Worm (Caenorhabditis elegans) whole organism, L3 larva: ENCODE data around the gene F54D5.23.
A peak's percentile ranks its signal among the peaks of the same experiment; 100 is the strongest.

Experiments
- R02D3.7 ChIP-seq: fragments of 150-350 bp; optimal IDR thresholded peaks from 2 replicates; lab custom pipeline; 2014; ENCODE audit warnings: missing biosample characterization, missing genetic modification characterization
- aly-2 ChIP-seq: fragments of 150-350 bp; optimal IDR thresholded peaks from 2 replicates; lab custom pipeline; 2014; ENCODE audit warnings: missing biosample characterization, missing genetic modification characterization
- ceh-28 ChIP-seq: fragments of 150-350 bp; optimal IDR thresholded peaks from 2 replicates; lab custom pipeline; 2014; ENCODE audit warnings: missing biosample characterization, missing genetic modification reagents, missing genetic modification characterization
- ceh-82 ChIP-seq: fragments of 150-350 bp; optimal IDR thresholded peaks from 2 replicates; lab custom pipeline; 2014; ENCODE audit warnings: missing biosample characterization, missing genetic modification characterization
- daf-12 ChIP-seq: fragments of 150-350 bp; optimal IDR thresholded peaks from 2 replicates; lab custom pipeline; 2014; ENCODE audit warnings: missing biosample characterization, missing genetic modification reagents, missing genetic modification characterization
- egl-27 ChIP-seq: sonication (generic microtip); optimal IDR thresholded peaks from 4 replicates; lab custom pipeline; 2017; ENCODE audit warnings: missing biosample characterization, missing genetic modification reagents, missing genetic modification characterization
- egl-5 ChIP-seq: fragments of 150-350 bp; optimal IDR thresholded peaks from 2 replicates; lab custom pipeline; 2017; ENCODE audit warnings: missing biosample characterization, missing genetic modification reagents, missing genetic modification characterization, inconsistent platforms
- elt-2 ChIP-seq: sonication (generic microtip); optimal IDR thresholded peaks from 2 replicates; lab custom pipeline; 2016; ENCODE audit warnings: missing genetic modification reagents, mild to moderate bottlenecking, missing genetic modification characterization, missing compliant biosample characterization
- elt-3 ChIP-seq, 3 experiments: fragments of 150-350 bp in 1 of 3; sonication (generic microtip) in 2 of 3; optimal IDR thresholded peaks; 2 replicates in 2 of 3; 4 replicates in 1 of 3; lab custom pipeline; 2014 to 2017; ENCODE audit warnings: missing biosample characterization in 3 of 3, missing genetic modification characterization in 3 of 3
- fkh-10 ChIP-seq: sonication (generic microtip); optimal IDR thresholded peaks from 2 replicates; lab custom pipeline; 2017; ENCODE audit warnings: missing biosample characterization, missing genetic modification reagents, missing genetic modification characterization
- hmg-11 ChIP-seq: sonication (generic microtip); optimal IDR thresholded peaks from 2 replicates; lab custom pipeline; 2016; ENCODE audit warnings: missing genetic modification characterization, missing compliant biosample characterization
- jun-1 ChIP-seq: fragments of 150-350 bp; optimal IDR thresholded peaks from 2 replicates; lab custom pipeline; 2014; ENCODE audit warnings: missing biosample characterization, missing genetic modification reagents, missing genetic modification characterization
- lin-15B ChIP-seq: fragments of 150-350 bp; optimal IDR thresholded peaks from 2 replicates; lab custom pipeline; 2014; ENCODE audit warnings: missing biosample characterization, missing genetic modification characterization
- lin-39 ChIP-seq: fragments of 150-350 bp; optimal IDR thresholded peaks from 2 replicates; lab custom pipeline; 2018; ENCODE audit warnings: missing biosample characterization, missing genetic modification reagents, missing genetic modification characterization
- lsy-12 ChIP-seq: sonication (generic microtip); optimal IDR thresholded peaks from 2 replicates; lab custom pipeline; 2016; ENCODE audit warnings: mild to moderate bottlenecking, missing genetic modification characterization, missing compliant biosample characterization
- mdl-1 ChIP-seq: fragments of 150-350 bp; optimal IDR thresholded peaks from 2 replicates; lab custom pipeline; 2014; ENCODE audit warnings: missing biosample characterization, missing genetic modification characterization
- nfya-1 ChIP-seq: sonication (generic microtip); optimal IDR thresholded peaks from 2 replicates; lab custom pipeline; 2017; ENCODE audit warnings: missing genetic modification characterization, mild to moderate bottlenecking, missing compliant biosample characterization, antibody characterized with exemption, moderate library complexity; ENCODE audit not compliant: insufficient read depth
- nhr-11 ChIP-seq: fragments of 150-350 bp; optimal IDR thresholded peaks from 2 replicates; lab custom pipeline; 2014; ENCODE audit warnings: missing biosample characterization, missing genetic modification characterization
- nhr-23 ChIP-seq: fragments of 150-350 bp; optimal IDR thresholded peaks from 2 replicates; lab custom pipeline; 2014; ENCODE audit warnings: missing biosample characterization, missing genetic modification reagents, missing genetic modification characterization
- nhr-25 ChIP-seq: sonication (generic microtip); optimal IDR thresholded peaks from 2 replicates; lab custom pipeline; 2017; ENCODE audit warnings: missing biosample characterization, missing genetic modification characterization
- nhr-28 ChIP-seq: fragments of 150-350 bp; optimal IDR thresholded peaks from 2 replicates; lab custom pipeline; 2014; ENCODE audit warnings: missing biosample characterization, missing genetic modification characterization
- nhr-43 ChIP-seq: sonication (generic microtip); optimal IDR thresholded peaks from 2 replicates; lab custom pipeline; 2016; ENCODE audit warnings: mild to moderate bottlenecking, missing genetic modification characterization, missing compliant biosample characterization; ENCODE audit not compliant: poor library complexity, severe bottlenecking
- nhr-76 ChIP-seq: fragments of 150-350 bp; sonication (generic microtip); optimal IDR thresholded peaks from 5 replicates; lab custom pipeline; 2014; ENCODE audit warnings: missing biosample characterization, missing genetic modification characterization
- pha-4 ChIP-seq: fragments of 150-350 bp; optimal IDR thresholded peaks from 2 replicates; lab custom pipeline; 2014; ENCODE audit warnings: missing biosample characterization, missing genetic modification reagents, missing genetic modification characterization
- skn-1 ChIP-seq: fragments of 150-350 bp; optimal IDR thresholded peaks from 2 replicates; lab custom pipeline; 2014; ENCODE audit warnings: missing biosample characterization, missing genetic modification characterization
- snpc-4 ChIP-seq: fragments of 150-350 bp; optimal IDR thresholded peaks from 2 replicates; lab custom pipeline; 2014; ENCODE audit warnings: missing biosample characterization, missing genetic modification characterization
- tbx-2 ChIP-seq: sonication (generic microtip); optimal IDR thresholded peaks from 2 replicates; lab custom pipeline; 2016; ENCODE audit warnings: mild to moderate bottlenecking, missing genetic modification characterization, missing compliant biosample characterization
- unc-39 ChIP-seq: sonication (generic microtip); optimal IDR thresholded peaks from 4 replicates; lab custom pipeline; 2017; ENCODE audit warnings: missing biosample characterization, missing genetic modification characterization
- unc-62 ChIP-seq: fragments of 150-350 bp; sonication (generic microtip); optimal IDR thresholded peaks from 4 replicates; lab custom pipeline; 2014; ENCODE audit warnings: missing biosample characterization, missing genetic modification reagents, missing genetic modification characterization
- ztf-11 ChIP-seq: fragments of 150-350 bp; optimal IDR thresholded peaks from 2 replicates; lab custom pipeline; 2014; ENCODE audit warnings: missing biosample characterization, missing genetic modification characterization
- ztf-4 ChIP-seq: fragments of 150-350 bp; optimal IDR thresholded peaks from 2 replicates; lab custom pipeline; 2014; ENCODE audit warnings: missing biosample characterization, missing genetic modification characterization

The F54D5.23 gene

ce11 chrII:11535429-11535828 lies 33.7 kb downstream of the F54D5.23 start:
- TF ChIP-seq unc-39 (no peak), egl-5 (tag; lab: Kevin White, UChicago) (no peak), nfya-1 (tag; lab: Kevin White, UChicago) (no peak), ztf-11 (tag; lab: Kevin White, UChicago) (no peak), unc-62 (GFP tag; lab: Kevin White, UChicago) (no peak), nhr-43 (tag; lab: Kevin White, UChicago) (no peak), tbx-2 (tag; lab: Kevin White, UChicago) (no peak), egl-27 (tag; lab: Kevin White, UChicago) (no peak), elt-2 (tag; lab: Kevin White, UChicago) (no peak), skn-1 (tag; lab: Kevin White, UChicago) (no peak), lin-39 (tag; lab: Kevin White, UChicago) (no peak), elt-3 (tag; optimal IDR thresholded peaks at IDR 0.05; lab: Kevin White, UChicago) (no peak), nhr-25 (tag; lab: Kevin White, UChicago) (no peak)
- TF ChIP-seq, all 47 proteins: peak for 0

- TF ChIP-seq lin-15B (peak; percentile 81), elt-2 (tag; lab: Kevin White, UChicago) (peak; percentile 40), hmg-11 (tag; lab: Kevin White, UChicago) (peak; percentile 18), nfya-1 (tag; lab: Kevin White, UChicago) (peak; percentile 54), lsy-12 (tag; lab: Kevin White, UChicago) (peak; percentile 81), ceh-28 (peak; percentile 72), jun-1 (tag; lab: Kevin White, UChicago) (peak; percentile 77), lin-39 (tag; lab: Kevin White, UChicago) (peak; percentile 36), R02D3.7 (tag; lab: Kevin White, UChicago) (peak; percentile 57), ceh-82 (tag; lab: Kevin White, UChicago) (peak; percentile 67), nhr-25 (tag; lab: Kevin White, UChicago) (peak; percentile 46), snpc-4 (peak; percentile 76), ztf-4 (tag; lab: Kevin White, UChicago) (peak; percentile 18), nhr-23 (tag; lab: Kevin White, UChicago) (peak; percentile 64), tbx-2 (tag; lab: Kevin White, UChicago) (peak; percentile 47), nhr-11 (peak; percentile 2), pha-4 (tag; lab: Kevin White, UChicago) (peak; percentile 67), nhr-43 (tag; lab: Kevin White, UChicago) (peak; percentile 67), fkh-10 (peak; percentile 18)
- TF ChIP-seq, all 47 proteins: peak for 19; not testable (repeated sequence) for 28
Measured at ce11 chrII:11534429-11535099, 34.5 kb downstream of the F54D5.23 start, which contains the start of gene Y62F5A.12. Y62F5A.12 (minus strand) TSS chrII:11534479.

- TF ChIP-seq ceh-82 (tag; lab: Kevin White, UChicago) (no peak), elt-3 (tag; optimal IDR thresholded peaks at IDR 0.05; lab: Kevin White, UChicago) (no peak), lin-15B (no peak), nhr-23 (tag; lab: Kevin White, UChicago) (no peak), aly-2 (tag; lab: Kevin White, UChicago) (no peak), skn-1 (tag; lab: Kevin White, UChicago) (no peak), egl-27 (tag; lab: Kevin White, UChicago) (no peak)
Measured at ce11 chrII:11533716-11534115, 35.4 kb downstream of the F54D5.23 start, which contains the start of gene mdt-8. mdt-8 (minus strand) TSS chrII:11533816.

- TF ChIP-seq nhr-43 (tag; lab: Kevin White, UChicago), result no peak
- TF ChIP-seq mdl-1 (tag; lab: Kevin White, UChicago), result no peak
- no peak for TF ChIP-seq daf-12 (tag; lab: Kevin White, UChicago)
- no peak for TF ChIP-seq ceh-82 (tag; lab: Kevin White, UChicago)
- TF ChIP-seq ceh-28, result no peak
- TF ChIP-seq nhr-76 (tag; lab: Kevin White, UChicago), result no peak
- TF ChIP-seq egl-27 (tag; lab: Kevin White, UChicago), result no peak
- no peak for TF ChIP-seq lsy-12 (tag; lab: Kevin White, UChicago)
- TF ChIP-seq nhr-28, result no peak
- TF ChIP-seq, all 47 proteins: peak for 0
Measured at ce11 chrII:11526954-11527353, 42.1 kb downstream of the F54D5.23 start, which contains the start of gene age-1. age-1 (minus strand) TSS chrII:11527054.
